Worm (Caenorhabditis elegans): Measurements from ENCODE around the gene nurf-1.

The nurf-1 gene

DNA sequence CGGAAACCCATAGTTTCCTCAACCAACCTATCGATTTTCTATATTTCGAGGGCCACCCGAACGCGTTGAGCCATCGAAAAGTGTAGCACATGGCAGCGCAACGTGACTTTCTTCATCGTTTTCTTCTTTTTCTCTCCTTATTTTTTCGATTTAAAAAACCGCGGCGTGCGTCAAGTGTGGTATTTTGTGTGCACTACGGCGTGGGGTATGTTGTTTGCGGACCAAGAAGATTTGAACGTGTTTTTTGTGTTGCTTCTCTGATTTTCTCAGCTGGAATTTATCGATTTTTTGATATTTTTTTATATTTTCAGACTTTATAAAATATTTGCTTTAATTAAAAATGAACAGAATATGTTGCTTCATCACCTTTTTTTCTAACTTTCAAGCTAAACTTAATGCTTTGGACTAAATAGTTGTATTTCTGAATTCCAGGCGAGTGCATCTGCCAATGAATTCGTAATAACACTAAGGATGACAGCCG lies 32.5 kb upstream of the nurf-1 start, which contains the start of the genes agl-1 and pfs-2 (continued):
- TF ChIP-seq nhr-84 (tag; optimal IDR thresholded peaks at IDR 0.05) (no peak), dpl-1 (GFP tag; optimal IDR thresholded peaks at IDR 0.05) (peak; percentile 88 to 92 (median 92)), pax-3 (tag; optimal IDR thresholded peaks at IDR 0.05) (no peak), jun-1 (tag; optimal IDR thresholded peaks at IDR 0.05) (peak; percentile 33), efl-1 (optimal IDR thresholded peaks at IDR 0.05) (peak; percentile 77 to 94), efl-1 (GFP tag; optimal IDR thresholded peaks at IDR 0.05 in 1 of 2) (peak; percentile 91 to 99), lin-39 (tag; optimal IDR thresholded peaks at IDR 0.05) (no peak), alr-1 (tag; optimal IDR thresholded peaks at IDR 0.05; ENCODE audit: borderline replicate concordance) (no peak), ceh-88 (GFP tag; IDR thresholded peaks at IDR 0.05) (no peak), grh-1 (GFP tag; IDR thresholded peaks at IDR 0.05) (no peak), snu-23 (GFP tag; optimal IDR thresholded peaks at IDR 0.05) (peak; percentile 80), fkh-10 (GFP tag; optimal IDR thresholded peaks at IDR 0.05) (no peak), nhr-85 (tag) (peak; percentile 9), lin-15B (tag; optimal IDR thresholded peaks at IDR 0.05) (peak; percentile 69), ceh-8 (GFP tag; optimal IDR thresholded peaks at IDR 0.05) (no peak), rnt-1 (tag; optimal IDR thresholded peaks at IDR 0.05) (peak; percentile 87), hlh-17 (GFP tag; optimal IDR thresholded peaks at IDR 0.05; ENCODE audit: borderline replicate concordance) (no peak), C16A3.4 (tag; optimal IDR thresholded peaks at IDR 0.05) (peak; percentile 76), C34B4.2 (tag; optimal IDR thresholded peaks at IDR 0.05) (no peak), hpl-2 (GFP tag; optimal IDR thresholded peaks at IDR 0.05) (no peak), zip-4 (GFP tag; optimal IDR thresholded peaks at IDR 0.05) (no peak), fos-1 (tag; optimal IDR thresholded peaks at IDR 0.05) (peak; percentile 7), ceh-90 (tag; optimal IDR thresholded peaks at IDR 0.05) (no peak), pag-3 (tag; optimal IDR thresholded peaks at IDR 0.05; ENCODE audit: borderline replicate concordance, insufficient read depth) (no peak), dsc-1 (tag; optimal IDR thresholded peaks at IDR 0.05) (peak; percentile 68), isw-1 (GFP tag; IDR thresholded peaks at IDR 0.05) (peak; percentile 38; the same call in 1 of the 2 replicates), swsn-7 (tag; optimal IDR thresholded peaks at IDR 0.05) (peak; percentile 69), nhr-11 (tag; optimal IDR thresholded peaks at IDR 0.05) (peak; percentile 19), egl-13 (tag; optimal IDR thresholded peaks at IDR 0.05) (peak; percentile 54), fkh-8 (tag; optimal IDR thresholded peaks at IDR 0.05) (peak; percentile 58), pqm-1 (tag; optimal IDR thresholded peaks at IDR 0.05) (no peak)

ce11 chrII:14359007-14359406 lies 31.5 kb upstream of the nurf-1 start:
- no peak for TF ChIP-seq nhr-11 (tag; optimal IDR thresholded peaks at IDR 0.05)
- no peak for TF ChIP-seq efl-1 (optimal IDR thresholded peaks at IDR 0.05)
- peak in 1 of 2 experiments; percentile 34 for TF ChIP-seq efl-1 (GFP tag; optimal IDR thresholded peaks at IDR 0.05 in 1 of 2)

ce11 chrII:14360675-14361074 lies 29.8 kb upstream of the nurf-1 start:
- TF ChIP-seq fkh-10 (GFP tag; optimal IDR thresholded peaks at IDR 0.05): no peak
- TF ChIP-seq egl-27 (tag; optimal IDR thresholded peaks at IDR 0.05): no peak
- TF ChIP-seq sptf-1 (tag; optimal IDR thresholded peaks at IDR 0.05): no peak
- no peak for TF ChIP-seq fkh-4 (tag; optimal IDR thresholded peaks at IDR 0.05; ENCODE audit: borderline replicate concordance)
- no peak for TF ChIP-seq pag-3 (tag; optimal IDR thresholded peaks at IDR 0.05; ENCODE audit: borderline replicate concordance, insufficient read depth)

ce11 chrII:14361719-14362118 lies 28.8 kb upstream of the nurf-1 start, which contains the start of gene tebp-1:
tebp-1 (plus strand) TSS chrII:14362019.
- no peak for TF ChIP-seq efl-1 (optimal IDR thresholded peaks at IDR 0.05)
- peak in 1 of 2 experiments; percentile 2 for TF ChIP-seq efl-1 (GFP tag; optimal IDR thresholded peaks at IDR 0.05 in 1 of 2)
- no peak for TF ChIP-seq hlh-17 (GFP tag; optimal IDR thresholded peaks at IDR 0.05; ENCODE audit: borderline replicate concordance)

Data from whole organism, L1 larva.